Worm (Caenorhabditis elegans) whole organism, midembryonic: Measurements from ENCODE around the gene mdt-19.
"Not testable (repeated sequence)": the region's sequence is repeated elsewhere in the genome, so short reads cannot be mapped to it uniquely, and the experiment has no call there.

ENCODE experiments used
- T22C8.4 ChIP-seq: fragments of 200-800 bp; sonication (Bioruptor generic); IDR thresholded peaks from 2 replicates; pipeline ENCODE4 v1.3.6; 2022; ENCODE audit warnings: missing genetic modification characterization, missing compliant biosample characterization
- cog-1 ChIP-seq: sonication (generic microtip); optimal IDR thresholded peaks from 2 replicates; lab custom pipeline; 2016; ENCODE audit warnings: missing genetic modification characterization, missing compliant biosample characterization
- flt-1 ChIP-seq: fragments of 200-800 bp; sonication (Bioruptor generic); IDR thresholded peaks from 2 replicates; pipeline ENCODE4 v1.3.6; 2022; ENCODE audit warnings: missing genetic modification characterization, missing compliant biosample characterization
- klf-2 ChIP-seq: fragments of 200-800 bp; sonication (Bioruptor generic); conservative IDR thresholded peaks from 2 replicates; pipeline ENCODE4 v1.3.6; 2022; ENCODE audit warnings: missing genetic modification reagents, missing genetic modification characterization, missing compliant biosample characterization
- med-1 ChIP-seq: sonication (generic microtip); optimal IDR thresholded peaks from 2 replicates; lab custom pipeline; 2017; ENCODE audit warnings: missing genetic modification characterization, mild to moderate bottlenecking, missing compliant biosample characterization, antibody characterized with exemption, missing genetic modification reagents; ENCODE audit not compliant: insufficient read depth
- ref-1 ChIP-seq: fragments of 200-800 bp; sonication (Bioruptor generic); conservative IDR thresholded peaks from 2 replicates; pipeline ENCODE4 v1.3.6; 2022; ENCODE audit warnings: missing genetic modification reagents, missing genetic modification characterization, missing compliant biosample characterization
- tab-1 ChIP-seq: fragments of 200-800 bp; sonication (Bioruptor generic); IDR thresholded peaks from 2 replicates; pipeline ENCODE4 v1.3.6; 2022; ENCODE audit warnings: missing genetic modification characterization, missing compliant biosample characterization
- ztf-23 ChIP-seq: fragments of 200-800 bp; sonication (Bioruptor generic); IDR thresholded peaks from 2 replicates; pipeline ENCODE4 v1.3.6; 2022; ENCODE audit warnings: missing genetic modification reagents, missing genetic modification characterization, missing compliant biosample characterization
- ztf-29 ChIP-seq: fragments of 200-800 bp; sonication (Bioruptor generic); IDR thresholded peaks from 2 replicates; pipeline ENCODE4 v1.3.6; 2022; ENCODE audit warnings: missing genetic modification reagents, missing genetic modification characterization, missing compliant biosample characterization

The mdt-19 gene

DNA sequence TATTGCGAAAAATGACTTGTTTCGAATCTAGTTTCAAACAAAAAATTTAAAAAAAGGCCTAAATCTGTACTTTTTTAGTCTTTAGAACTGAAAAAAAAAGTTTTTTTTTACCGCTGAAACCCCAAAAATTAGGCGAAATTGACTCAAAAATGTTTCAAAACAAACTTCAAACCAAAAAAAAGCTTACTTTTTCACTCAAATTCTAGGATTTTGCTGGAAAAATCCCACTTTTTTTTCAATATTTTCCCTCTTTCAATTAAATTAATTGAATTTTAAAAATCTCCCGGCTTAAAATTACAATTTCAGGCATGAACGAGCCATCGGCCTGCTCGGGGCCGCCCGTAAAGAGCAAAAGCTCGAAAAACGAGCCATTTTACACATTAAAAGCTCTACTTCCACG is at the start of gene mdt-19:
Gene mdt-19 (plus strand): TSS at position 301 of the 400 bp plus-strand sequence.
- TF ChIP-seq flt-1 (no peak), med-1 (GFP tag; lab: Kevin White, UChicago) (no peak), ztf-29 (GFP tag; lab: Robert Waterston, UW) (no peak), klf-2 (GFP tag; lab: Robert Waterston, UW) (no peak), ref-1 (GFP tag; lab: Robert Waterston, UW) (no peak), ztf-23 (GFP tag; lab: Robert Waterston, UW) (no peak), cog-1 (tag; lab: Kevin White, UChicago) (no peak), tab-1 (no peak), T22C8.4 (GFP tag; lab: Robert Waterston, UW) (no peak)

ce11 chrIII:2549620-2550019 is 48.2 kb upstream of the mdt-19 start, which contains the start of gene feh-1:
Gene feh-1, plus strand, starts transcription at chrIII:2549920.
- TF ChIP-seq flt-1 (no peak), ztf-23 (GFP tag; lab: Robert Waterston, UW) (no peak), klf-2 (GFP tag; lab: Robert Waterston, UW) (no peak)

ce11 chrIII:2551981-2552380 is 45.9 kb upstream of the mdt-19 start:
- no peak for TF ChIP-seq flt-1
- TF ChIP-seq ref-1 (GFP tag; lab: Robert Waterston, UW) = no peak
- no peak for TF ChIP-seq med-1 (GFP tag; lab: Kevin White, UChicago)
- no peak for TF ChIP-seq ztf-23 (GFP tag; lab: Robert Waterston, UW)
- TF ChIP-seq T22C8.4 (GFP tag; lab: Robert Waterston, UW) = no peak
- no peak for TF ChIP-seq ztf-29 (GFP tag; lab: Robert Waterston, UW)
- no peak for TF ChIP-seq klf-2 (GFP tag; lab: Robert Waterston, UW)
- TF ChIP-seq tab-1 = no peak
- TF ChIP-seq cog-1 (tag; lab: Kevin White, UChicago) = no peak

DNA sequence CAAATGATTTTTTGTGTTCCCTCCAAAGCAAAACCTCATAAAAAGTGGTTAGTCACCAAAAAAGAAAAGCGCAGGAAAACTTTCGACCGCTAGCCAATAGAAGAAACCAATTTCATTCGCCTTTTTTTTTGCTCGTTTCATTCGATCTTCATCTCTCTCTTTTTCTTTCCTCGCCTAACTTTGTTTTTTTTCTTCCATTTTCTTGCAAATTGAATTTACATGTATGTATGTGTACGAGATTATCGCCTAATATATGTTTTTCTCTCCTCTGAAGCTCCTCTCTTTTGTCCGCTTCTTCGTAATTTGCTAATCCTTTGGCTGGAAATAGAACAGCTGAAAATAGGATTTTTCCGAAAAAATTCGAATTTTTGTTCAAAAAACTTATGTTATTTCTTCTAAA is 45.5 kb upstream of the mdt-19 start:
- no peak for TF ChIP-seq ztf-29 (GFP tag; lab: Robert Waterston, UW)
- TF ChIP-seq flt-1 = no peak
- TF ChIP-seq klf-2 (GFP tag; lab: Robert Waterston, UW) = no peak
- no peak for TF ChIP-seq T22C8.4 (GFP tag; lab: Robert Waterston, UW)
- TF ChIP-seq med-1 (GFP tag; lab: Kevin White, UChicago) = no peak

ce11 chrIII:2553579-2553978 is 44.3 kb upstream of the mdt-19 start:
- TF ChIP-seq ztf-29 (GFP tag; lab: Robert Waterston, UW) (no peak), tab-1 (0 out of 2 replicates have a peak, but pooled peaks have one; percentile 52)

DNA sequence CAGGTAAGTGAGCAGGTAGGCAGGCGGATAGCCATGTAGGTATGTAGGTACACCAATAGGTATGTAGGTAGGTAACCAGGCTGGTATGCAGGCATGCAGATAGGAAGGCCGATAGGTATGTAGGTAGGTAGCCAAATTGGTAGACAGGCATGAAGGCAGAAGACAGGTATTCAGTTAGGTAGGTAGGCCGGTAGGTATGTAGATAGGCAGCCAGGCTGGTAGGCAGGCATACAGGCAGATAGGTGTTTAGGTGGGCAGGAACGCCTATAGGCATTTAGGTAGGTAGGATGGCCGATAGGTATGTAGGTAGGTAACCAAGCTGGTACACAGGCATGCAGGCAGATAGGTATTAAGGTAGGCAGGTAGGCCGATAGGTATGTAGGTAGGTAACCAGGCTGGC is 37.1 kb upstream of the mdt-19 start:
- TF ChIP-seq ztf-23 (GFP tag; lab: Robert Waterston, UW) (no peak), tab-1 (no peak), T22C8.4 (GFP tag; lab: Robert Waterston, UW) (no peak), cog-1 (tag; lab: Kevin White, UChicago) (no peak), ztf-29 (GFP tag; lab: Robert Waterston, UW) (no peak), flt-1 (no peak), med-1 (GFP tag; lab: Kevin White, UChicago) (no peak), klf-2 (GFP tag; lab: Robert Waterston, UW) (no peak), ref-1 (GFP tag; lab: Robert Waterston, UW) (no peak; the same call in 1 of the 2 replicates)

DNA sequence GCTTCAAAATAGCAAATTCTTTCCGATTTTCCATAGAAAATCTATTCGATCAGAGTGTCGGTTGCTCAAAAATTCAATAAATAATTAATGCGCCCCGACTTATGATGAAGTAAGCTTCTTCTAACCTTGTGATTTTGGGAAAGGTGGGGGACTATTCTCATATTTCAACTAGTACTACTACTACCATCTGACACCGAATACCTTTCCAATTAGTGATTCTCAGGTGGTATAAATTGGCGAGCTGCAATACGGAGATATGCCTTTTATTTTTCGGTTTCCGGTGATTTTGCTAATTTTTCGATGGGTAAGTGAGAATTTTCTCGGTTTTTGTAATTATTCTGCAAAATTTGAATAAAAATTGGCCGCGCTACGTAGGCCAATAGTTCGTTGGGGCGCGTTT is 36.4 kb upstream of the mdt-19 start, which contains the start of gene nhr-239:
Gene nhr-239 (plus strand): TSS at position 301 of the 400 bp plus-strand sequence.
- TF ChIP-seq tab-1 = no peak
- no peak for TF ChIP-seq klf-2 (GFP tag; lab: Robert Waterston, UW)
- no peak for TF ChIP-seq T22C8.4 (GFP tag; lab: Robert Waterston, UW)
- no peak for TF ChIP-seq flt-1
- no peak for TF ChIP-seq ztf-23 (GFP tag; lab: Robert Waterston, UW)
- TF ChIP-seq ref-1 (GFP tag; lab: Robert Waterston, UW) = no peak
- TF ChIP-seq ztf-29 (GFP tag; lab: Robert Waterston, UW) = no peak
- no peak for TF ChIP-seq cog-1 (tag; lab: Kevin White, UChicago)
- TF ChIP-seq med-1 (GFP tag; lab: Kevin White, UChicago) = no peak

DNA sequence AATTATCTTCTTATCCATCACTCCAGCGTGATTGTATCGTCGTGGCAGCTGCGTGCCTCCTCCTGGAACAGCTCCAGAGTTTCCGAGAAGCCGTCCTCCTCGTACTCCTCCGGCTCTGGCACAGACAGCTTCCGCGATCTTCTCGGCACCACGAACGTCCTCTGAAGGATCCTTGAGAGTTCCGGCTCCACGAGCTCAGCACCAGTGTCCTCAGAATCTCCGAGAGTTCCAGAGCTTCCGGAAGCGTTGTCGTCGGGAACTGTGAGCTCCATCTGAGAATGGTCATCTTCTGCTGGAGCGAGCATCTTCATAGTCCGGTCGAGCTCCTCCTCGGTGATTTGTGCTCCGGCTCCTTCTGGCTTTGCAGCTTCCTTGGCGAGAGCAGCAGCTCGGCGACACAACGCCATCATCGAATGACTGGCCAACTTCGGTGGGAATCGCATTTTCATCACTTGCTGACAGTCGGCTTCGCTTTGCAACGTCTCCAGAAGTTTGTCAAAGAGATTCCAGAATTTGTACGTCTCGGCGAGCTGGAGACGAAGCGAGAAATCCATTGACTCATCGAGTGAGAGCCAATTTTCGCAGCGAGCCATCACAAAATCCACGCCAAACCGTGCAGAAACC is 34.7 kb upstream of the mdt-19 start:
- TF ChIP-seq klf-2 (GFP tag; lab: Robert Waterston, UW) (no peak), med-1 (GFP tag; lab: Kevin White, UChicago) (no peak), T22C8.4 (GFP tag; lab: Robert Waterston, UW) (no peak), ztf-23 (GFP tag; lab: Robert Waterston, UW) (no peak), flt-1 (no peak), tab-1 (no peak)

ce11 chrIII:2563883-2564282 is 34.0 kb upstream of the mdt-19 start, which contains the start of gene Y54F10AM.11:
Gene Y54F10AM.11, minus strand, starts transcription at chrIII:2563983.
- TF ChIP-seq flt-1; ref-1 (GFP tag; lab: Robert Waterston, UW); T22C8.4 (GFP tag; lab: Robert Waterston, UW): not testable (repeated sequence)

- TF ChIP-seq tab-1 (no peak), ref-1 (GFP tag; lab: Robert Waterston, UW) (no peak), T22C8.4 (GFP tag; lab: Robert Waterston, UW) (no peak), med-1 (GFP tag; lab: Kevin White, UChicago) (no peak), ztf-23 (GFP tag; lab: Robert Waterston, UW) (no peak), ztf-29 (GFP tag; lab: Robert Waterston, UW) (no peak), flt-1 (no peak), cog-1 (tag; lab: Kevin White, UChicago) (no peak), klf-2 (GFP tag; lab: Robert Waterston, UW) (no peak)
Measured at ce11 chrIII:2571447-2571846, 26.4 kb upstream of the mdt-19 start, which contains the start of gene Y54F10AR.2. Gene Y54F10AR.2, minus strand, starts transcription at chrIII:2571547.
